Worm (Caenorhabditis elegans): ENCODE data around the gene C12D5.9.

DNA sequence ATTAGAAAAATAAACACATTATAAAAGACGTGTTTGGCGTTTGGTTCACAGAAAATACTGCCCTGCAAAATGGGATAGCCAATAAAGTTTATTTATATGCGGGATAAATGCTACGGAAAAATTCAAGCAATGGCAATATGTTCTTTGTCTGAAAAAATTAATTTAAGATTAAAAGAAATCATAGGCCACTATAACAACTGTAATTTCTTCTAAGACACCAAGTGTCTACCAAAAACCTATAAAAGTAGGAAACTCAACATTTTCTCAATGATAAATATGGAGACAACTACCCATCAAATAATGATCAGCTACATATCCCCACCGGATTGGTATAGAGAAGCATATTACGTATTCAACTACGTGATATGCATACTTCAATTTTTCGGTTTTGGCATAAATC, 15.5 kb upstream of the C12D5.9 start, which contains the start of gene srw-3:
- TF ChIP-seq peb-1 (tag; optimal IDR thresholded peaks at IDR 0.05) (no peak), nhr-11 (tag; optimal IDR thresholded peaks at IDR 0.05) (no peak), elt-1 (tag; optimal IDR thresholded peaks at IDR 0.05) (no peak), elt-3 (tag; optimal IDR thresholded peaks at IDR 0.05) (no peak), ztf-1 (GFP tag; conservative IDR thresholded peaks at IDR 0.05) (no peak)
